Worm (Caenorhabditis elegans): Measurements from ENCODE around the gene F59A7.11.

The F59A7.11 gene

ce11 chrV:2030661-2031060 is 16.9 kb upstream of the F59A7.11 start:
- no peak for TF ChIP-seq ztf-23 (GFP tag; IDR thresholded peaks at IDR 0.05)
- TF ChIP-seq med-1 (GFP tag; optimal IDR thresholded peaks at IDR 0.05; ENCODE audit: insufficient read depth): no peak
- TF ChIP-seq klf-2 (GFP tag; conservative IDR thresholded peaks at IDR 0.05): no peak
- no peak for TF ChIP-seq T22C8.4 (GFP tag; IDR thresholded peaks at IDR 0.05)
- no peak for TF ChIP-seq ztf-29 (GFP tag; IDR thresholded peaks at IDR 0.05)
- no peak for TF ChIP-seq ref-1 (GFP tag; conservative IDR thresholded peaks at IDR 0.05)
- TF ChIP-seq tab-1 (GFP tag; IDR thresholded peaks at IDR 0.05): no peak
- no peak for TF ChIP-seq flt-1 (GFP tag; IDR thresholded peaks at IDR 0.05)
- no peak for TF ChIP-seq cog-1 (tag; optimal IDR thresholded peaks at IDR 0.05)

- TF ChIP-seq ztf-23 (GFP tag; IDR thresholded peaks at IDR 0.05) (no peak), ztf-29 (GFP tag; IDR thresholded peaks at IDR 0.05) (no peak), flt-1 (GFP tag; IDR thresholded peaks at IDR 0.05) (no peak), T22C8.4 (GFP tag; IDR thresholded peaks at IDR 0.05) (no peak), cog-1 (tag; optimal IDR thresholded peaks at IDR 0.05) (no peak), klf-2 (GFP tag; conservative IDR thresholded peaks at IDR 0.05) (no peak), tab-1 (GFP tag; IDR thresholded peaks at IDR 0.05) (no peak), ref-1 (GFP tag; conservative IDR thresholded peaks at IDR 0.05) (no peak), med-1 (GFP tag; optimal IDR thresholded peaks at IDR 0.05; ENCODE audit: insufficient read depth) (no peak)
These were observed 16.2 kb upstream of the F59A7.11 start, which contains the start of gene F59A7.12 for ce11 chrV:2029877-2030276. Gene F59A7.12, plus strand, starts transcription at chrV:2030177.

ce11 chrV:2027787-2028186 is 14.1 kb upstream of the F59A7.11 start, which contains the start of gene srab-13:
Gene srab-13, minus strand, starts transcription at chrV:2027887.
- no peak for TF ChIP-seq ztf-29 (GFP tag; IDR thresholded peaks at IDR 0.05)
- no peak for TF ChIP-seq cog-1 (tag; optimal IDR thresholded peaks at IDR 0.05)
- TF ChIP-seq flt-1 (GFP tag; IDR thresholded peaks at IDR 0.05): no peak
- no peak for TF ChIP-seq ref-1 (GFP tag; conservative IDR thresholded peaks at IDR 0.05)
- no peak for TF ChIP-seq med-1 (GFP tag; optimal IDR thresholded peaks at IDR 0.05; ENCODE audit: insufficient read depth)
- TF ChIP-seq tab-1 (GFP tag; IDR thresholded peaks at IDR 0.05): no peak
- no peak for TF ChIP-seq klf-2 (GFP tag; conservative IDR thresholded peaks at IDR 0.05)
- TF ChIP-seq T22C8.4 (GFP tag; IDR thresholded peaks at IDR 0.05): no peak
- TF ChIP-seq ztf-23 (GFP tag; IDR thresholded peaks at IDR 0.05): no peak

- TF ChIP-seq cog-1 (tag; optimal IDR thresholded peaks at IDR 0.05) (no peak), ref-1 (GFP tag; conservative IDR thresholded peaks at IDR 0.05) (no peak), flt-1 (GFP tag; IDR thresholded peaks at IDR 0.05) (no peak)
These were observed 8.7 kb upstream of the F59A7.11 start, which contains the start of gene F59A7.5 for ce11 chrV:2022374-2022773. Gene F59A7.5, plus strand, starts transcription at chrV:2022674.

- TF ChIP-seq ztf-23 (GFP tag; IDR thresholded peaks at IDR 0.05): no peak
These were observed 7.6 kb upstream of the F59A7.11 start for ce11 chrV:2021283-2021682.

- TF ChIP-seq klf-2 (GFP tag; conservative IDR thresholded peaks at IDR 0.05) (no peak), ztf-29 (GFP tag; IDR thresholded peaks at IDR 0.05) (no peak), cog-1 (tag; optimal IDR thresholded peaks at IDR 0.05) (no peak), tab-1 (GFP tag; IDR thresholded peaks at IDR 0.05) (no peak), ref-1 (GFP tag; conservative IDR thresholded peaks at IDR 0.05) (no peak), T22C8.4 (GFP tag; IDR thresholded peaks at IDR 0.05) (no peak), ztf-23 (GFP tag; IDR thresholded peaks at IDR 0.05) (no peak), med-1 (GFP tag; optimal IDR thresholded peaks at IDR 0.05; ENCODE audit: insufficient read depth) (no peak), flt-1 (GFP tag; IDR thresholded peaks at IDR 0.05) (no peak)
These were observed 5.0 kb upstream of the F59A7.11 start, which contains the start of gene F59A7.14 for ce11 chrV:2018689-2019088. Gene F59A7.14, plus strand, starts transcription at chrV:2018989.

ce11 chrV:2016428-2016827 is 2.7 kb upstream of the F59A7.11 start, which contains the start of gene F59A7.2:
Gene F59A7.2, minus strand, starts transcription at chrV:2016528.
- TF ChIP-seq tab-1 (GFP tag; IDR thresholded peaks at IDR 0.05) (no peak), flt-1 (GFP tag; IDR thresholded peaks at IDR 0.05) (no peak), med-1 (GFP tag; optimal IDR thresholded peaks at IDR 0.05; ENCODE audit: insufficient read depth) (no peak)

ce11 chrV:2011777-2012176 is 1.9 kb downstream of the F59A7.11 start, which contains the start of gene F59A7.7:
Gene F59A7.7, plus strand, starts transcription at chrV:2012077.
- no peak for TF ChIP-seq T22C8.4 (GFP tag; IDR thresholded peaks at IDR 0.05)

ce11 chrV:2008412-2008811 is 5.3 kb downstream of the F59A7.11 start:
- no peak for TF ChIP-seq T22C8.4 (GFP tag; IDR thresholded peaks at IDR 0.05)
- TF ChIP-seq tab-1 (GFP tag; IDR thresholded peaks at IDR 0.05): no peak
- no peak for TF ChIP-seq cog-1 (tag; optimal IDR thresholded peaks at IDR 0.05)
- no peak for TF ChIP-seq ztf-23 (GFP tag; IDR thresholded peaks at IDR 0.05)
- no peak for TF ChIP-seq ref-1 (GFP tag; conservative IDR thresholded peaks at IDR 0.05)
- no peak for TF ChIP-seq klf-2 (GFP tag; conservative IDR thresholded peaks at IDR 0.05)
- TF ChIP-seq med-1 (GFP tag; optimal IDR thresholded peaks at IDR 0.05; ENCODE audit: insufficient read depth): no peak
- TF ChIP-seq ztf-29 (GFP tag; IDR thresholded peaks at IDR 0.05): no peak
- no peak for TF ChIP-seq flt-1 (GFP tag; IDR thresholded peaks at IDR 0.05)

ce11 chrV:2004659-2005058 is 9.1 kb downstream of the F59A7.11 start, which contains the start of gene cysl-4:
Gene cysl-4, plus strand, starts transcription at chrV:2004959.
- no peak for TF ChIP-seq cog-1 (tag; optimal IDR thresholded peaks at IDR 0.05)
- no peak for TF ChIP-seq flt-1 (GFP tag; IDR thresholded peaks at IDR 0.05)
- no peak for TF ChIP-seq klf-2 (GFP tag; conservative IDR thresholded peaks at IDR 0.05)
- no peak for TF ChIP-seq ztf-29 (GFP tag; IDR thresholded peaks at IDR 0.05)
- TF ChIP-seq ztf-23 (GFP tag; IDR thresholded peaks at IDR 0.05): no peak
- TF ChIP-seq T22C8.4 (GFP tag; IDR thresholded peaks at IDR 0.05): no peak
- no peak for TF ChIP-seq ref-1 (GFP tag; conservative IDR thresholded peaks at IDR 0.05)
- TF ChIP-seq tab-1 (GFP tag; IDR thresholded peaks at IDR 0.05): no peak

- TF ChIP-seq klf-2 (GFP tag; conservative IDR thresholded peaks at IDR 0.05) (no peak), ztf-23 (GFP tag; IDR thresholded peaks at IDR 0.05) (no peak), tab-1 (GFP tag; IDR thresholded peaks at IDR 0.05) (no peak), flt-1 (GFP tag; IDR thresholded peaks at IDR 0.05) (no peak), med-1 (GFP tag; optimal IDR thresholded peaks at IDR 0.05; ENCODE audit: insufficient read depth) (no peak), cog-1 (tag; optimal IDR thresholded peaks at IDR 0.05) (no peak), T22C8.4 (GFP tag; IDR thresholded peaks at IDR 0.05) (no peak), ref-1 (GFP tag; conservative IDR thresholded peaks at IDR 0.05) (no peak), ztf-29 (GFP tag; IDR thresholded peaks at IDR 0.05) (no peak)
These were observed 9.5 kb downstream of the F59A7.11 start, which contains the start of gene clec-206 for ce11 chrV:2004229-2004628. Gene clec-206, minus strand, starts transcription at chrV:2004329.

Data from whole organism, midembryonic.